Worm (Caenorhabditis elegans): ENCODE data around the gene C48D1.1.

The C48D1.1 gene

DNA sequence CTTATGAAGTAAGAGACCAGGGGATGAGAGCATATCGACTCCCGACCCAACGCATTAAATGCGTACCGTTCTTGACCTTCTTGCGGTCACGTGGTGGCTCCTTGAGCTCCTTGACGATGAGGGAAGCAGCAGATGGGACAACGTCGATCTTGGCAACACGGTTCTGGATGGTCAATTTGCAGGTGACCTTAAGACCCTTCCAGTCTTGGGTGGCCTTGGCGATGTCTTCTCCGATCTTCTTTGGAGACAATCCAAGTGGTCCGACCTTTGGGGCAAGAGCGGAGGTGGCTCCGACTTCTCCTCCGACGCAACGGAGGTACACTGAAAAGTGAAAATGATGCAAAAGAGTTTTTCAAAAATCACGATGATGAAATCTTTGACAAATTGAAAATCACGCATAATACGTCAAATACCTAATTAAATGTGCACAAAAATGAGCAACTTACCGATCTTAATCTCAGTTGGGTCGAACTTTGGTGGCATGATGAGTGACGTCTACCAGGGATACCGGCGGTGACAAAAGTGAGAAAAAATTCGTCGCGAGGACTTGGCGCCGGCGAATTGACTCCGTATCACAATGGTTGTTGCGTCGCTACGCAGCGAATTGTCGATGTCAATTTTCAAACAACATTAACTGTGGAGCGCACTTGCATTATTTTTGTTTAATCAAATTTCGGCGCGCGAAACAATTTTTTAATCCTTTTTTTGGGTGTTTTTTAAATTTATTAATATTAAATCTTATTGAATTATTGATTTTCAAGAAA is 43.1 kb upstream of the C48D1.1 start, which contains the start of gene rpl-12:
Gene rpl-12 (minus strand): TSS at position 574 of the 764 bp plus-strand sequence.
- TF ChIP-seq nhr-28 (tag; optimal IDR thresholded peaks at IDR 0.05) = no peak
- TF ChIP-seq ceh-43 (GFP tag; optimal IDR thresholded peaks at IDR 0.05) = peak; percentile 67
- TF ChIP-seq bed-3 (GFP tag; optimal IDR thresholded peaks at IDR 0.05) = no peak
- TF ChIP-seq mab-5 (tag; optimal IDR thresholded peaks at IDR 0.05) = peak; percentile 83
- no peak for TF ChIP-seq elt-1 (tag; optimal IDR thresholded peaks at IDR 0.05; ENCODE audit: borderline replicate concordance, insufficient read depth)
- TF ChIP-seq lin-13 (tag; optimal IDR thresholded peaks at IDR 0.05) = peak; percentile 96
- TF ChIP-seq M03D4.4 (tag; optimal IDR thresholded peaks at IDR 0.05) = peak; percentile 74
- no peak for TF ChIP-seq flh-1 (GFP tag; optimal IDR thresholded peaks at IDR 0.05)
- peak; percentile 67 for TF ChIP-seq ceh-83 (GFP tag; optimal IDR thresholded peaks at IDR 0.05)
- peak; percentile 71 for TF ChIP-seq hlh-1 (tag; optimal IDR thresholded peaks at IDR 0.05)
- TF ChIP-seq blmp-1 (tag; optimal IDR thresholded peaks at IDR 0.05) = peak; percentile 52
- TF ChIP-seq zip-8 (tag; optimal IDR thresholded peaks at IDR 0.05) = peak; percentile 54
- peak; percentile 94 for TF ChIP-seq ceh-39 (tag; optimal IDR thresholded peaks at IDR 0.05)
- TF ChIP-seq ztf-11 (tag; optimal IDR thresholded peaks at IDR 0.05) = peak; percentile 75
- peak; percentile 75 for TF ChIP-seq unc-39 (tag; optimal IDR thresholded peaks at IDR 0.05)
- peak; percentile 97 for TF ChIP-seq nhr-237 (tag; optimal IDR thresholded peaks at IDR 0.05)
- peak; percentile 92 for TF ChIP-seq lsy-2 (tag; optimal IDR thresholded peaks at IDR 0.05)
- peak; percentile 45 for TF ChIP-seq tbx-8 (GFP tag; optimal IDR thresholded peaks at IDR 0.05)
- no peak for TF ChIP-seq sem-2 (GFP tag; optimal IDR thresholded peaks at IDR 0.05)
- TF ChIP-seq elt-3 (tag; optimal IDR thresholded peaks at IDR 0.05) = peak; percentile 84
- peak; percentile 75 for TF ChIP-seq nhr-12 (tag; optimal IDR thresholded peaks at IDR 0.05)
- peak; percentile 3 for TF ChIP-seq lin-32 (GFP tag; optimal IDR thresholded peaks at IDR 0.05)
- TF ChIP-seq ces-1 (GFP tag; optimal IDR thresholded peaks at IDR 0.05) = peak; percentile 100
- TF ChIP-seq mep-1 (tag; optimal IDR thresholded peaks at IDR 0.05) = peak; percentile 99
- peak; percentile 80 for TF ChIP-seq drap-1 (GFP tag; optimal IDR thresholded peaks at IDR 0.05)
- TF ChIP-seq cnd-1 (tag; optimal IDR thresholded peaks at IDR 0.05) = peak; percentile 84
- TF ChIP-seq ham-2 (GFP tag; optimal IDR thresholded peaks at IDR 0.05) = peak; percentile 23
- TF ChIP-seq mls-2 (tag; optimal IDR thresholded peaks at IDR 0.05) = peak; percentile 75
- no peak for TF ChIP-seq nhr-76 (tag; optimal IDR thresholded peaks at IDR 0.05)
- TF ChIP-seq sptf-1 (tag; optimal IDR thresholded peaks at IDR 0.05) = peak; percentile 89
- TF ChIP-seq nhr-2 (tag; optimal IDR thresholded peaks at IDR 0.05) = no peak
- peak; percentile 94 for TF ChIP-seq unc-62 (GFP tag; optimal IDR thresholded peaks at IDR 0.05)
- peak; percentile 99 for TF ChIP-seq pha-4 (tag; optimal IDR thresholded peaks at IDR 0.05)
- peak; percentile 75 for TF ChIP-seq unc-120 (tag; optimal IDR thresholded peaks at IDR 0.05; ENCODE audit: poor library complexity, severe bottlenecking)

DNA sequence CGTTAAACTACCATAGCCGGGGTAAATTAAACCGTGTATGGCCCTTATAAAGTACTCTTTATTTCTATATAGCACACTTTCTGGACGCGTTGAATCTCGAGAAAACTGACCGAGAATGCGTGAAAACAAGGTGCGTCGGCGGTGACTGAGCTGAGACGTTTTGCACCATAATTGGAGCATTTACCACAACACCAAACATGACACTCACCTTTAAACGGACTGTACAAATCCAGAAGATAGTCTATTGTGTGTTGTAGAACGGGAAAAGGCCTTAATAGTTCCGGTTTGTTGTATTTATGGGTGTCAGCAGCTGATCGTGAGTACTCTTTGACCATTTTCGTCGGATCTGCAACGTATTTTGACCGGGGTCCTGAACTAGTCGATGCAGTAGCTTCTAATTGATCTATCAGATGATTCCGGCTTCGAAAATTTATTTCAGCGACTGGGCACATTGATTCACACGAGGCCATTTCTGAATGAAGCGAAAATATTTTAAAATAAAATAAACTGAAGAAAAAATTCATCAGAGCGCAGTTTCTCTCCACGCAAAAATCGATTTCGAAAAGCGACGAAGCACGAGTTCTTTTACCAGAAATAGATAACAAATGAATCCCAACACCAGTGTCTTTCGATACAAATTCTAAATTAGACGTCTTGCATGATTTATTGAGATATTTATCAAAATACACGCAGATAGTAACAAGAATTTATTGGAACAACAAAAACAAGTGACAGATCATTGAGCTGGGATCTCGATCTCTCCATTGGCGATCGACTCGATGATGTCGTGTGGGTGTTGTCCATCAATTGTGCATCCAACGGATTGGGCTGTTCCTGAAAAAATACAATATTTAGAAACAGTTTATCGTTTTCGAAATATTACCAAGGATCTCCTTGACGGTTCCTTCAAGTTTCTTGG is 42.0 kb upstream of the C48D1.1 start, which contains the start of gene tag-115:
Gene tag-115 (minus strand): TSS at position 472 of the 919 bp plus-strand sequence.
- TF ChIP-seq bed-3 (GFP tag; optimal IDR thresholded peaks at IDR 0.05) = no peak
- TF ChIP-seq ceh-83 (GFP tag; optimal IDR thresholded peaks at IDR 0.05) = peak; percentile 7

- TF ChIP-seq elt-3 (tag; optimal IDR thresholded peaks at IDR 0.05) = no peak
- TF ChIP-seq nhr-28 (tag; optimal IDR thresholded peaks at IDR 0.05) = no peak
- TF ChIP-seq lin-32 (GFP tag; optimal IDR thresholded peaks at IDR 0.05) = no peak
- no peak for TF ChIP-seq M03D4.4 (tag; optimal IDR thresholded peaks at IDR 0.05)
- TF ChIP-seq unc-39 (tag; optimal IDR thresholded peaks at IDR 0.05) = no peak
- TF ChIP-seq tbx-8 (GFP tag; optimal IDR thresholded peaks at IDR 0.05) = no peak
- TF ChIP-seq unc-120 (tag; optimal IDR thresholded peaks at IDR 0.05; ENCODE audit: poor library complexity, severe bottlenecking) = no peak
- no peak for TF ChIP-seq zip-8 (tag; optimal IDR thresholded peaks at IDR 0.05)
- TF ChIP-seq ceh-39 (tag; optimal IDR thresholded peaks at IDR 0.05) = no peak
- no peak for TF ChIP-seq elt-1 (tag; optimal IDR thresholded peaks at IDR 0.05; ENCODE audit: borderline replicate concordance, insufficient read depth)
- no peak for TF ChIP-seq mep-1 (tag; optimal IDR thresholded peaks at IDR 0.05)
- no peak for TF ChIP-seq ztf-11 (tag; optimal IDR thresholded peaks at IDR 0.05)
- TF ChIP-seq ceh-83 (GFP tag; optimal IDR thresholded peaks at IDR 0.05) = no peak
- no peak for TF ChIP-seq lin-13 (tag; optimal IDR thresholded peaks at IDR 0.05)
- TF ChIP-seq cnd-1 (tag; optimal IDR thresholded peaks at IDR 0.05) = no peak
Observed at ce11 chrIV:13236485-13236884, 39.3 kb upstream of the C48D1.1 start, which contains the start of gene pwp-1. pwp-1 (minus strand) TSS chrIV:13236585.

Data from whole organism, mixed stage, embryonic.